Worm (Caenorhabditis elegans): ENCODE data around the gene T26A5.6.

Gene T26A5.6

DNA sequence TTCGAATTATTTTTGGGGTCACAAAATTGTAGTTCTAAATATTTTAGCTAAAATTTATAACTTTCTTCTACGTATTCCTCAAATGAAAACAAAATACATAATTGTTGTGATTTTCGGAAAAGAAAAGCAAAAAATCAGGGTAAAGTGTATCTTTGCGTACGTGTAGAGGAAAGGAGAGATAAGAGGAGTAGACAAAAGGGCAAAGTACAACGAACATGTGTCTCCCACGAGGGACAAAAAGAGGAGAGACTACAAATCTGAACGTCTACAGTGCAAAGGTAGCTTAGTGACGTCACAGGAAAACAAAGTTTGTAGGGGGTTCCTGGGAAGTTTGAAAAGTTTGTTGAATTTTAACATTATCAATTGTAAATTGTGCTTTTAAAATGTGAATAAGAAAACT lies 3.0 kb downstream of the T26A5.6 start:
- TF ChIP-seq hlh-30 (tag; optimal IDR thresholded peaks at IDR 0.05; ENCODE audit: insufficient read depth), result peak; percentile 18
- no peak for TF ChIP-seq ttx-3 (tag; optimal IDR thresholded peaks at IDR 0.05)
- no peak for TF ChIP-seq tbx-7 (tag; optimal IDR thresholded peaks at IDR 0.05)
- no peak for TF ChIP-seq ref-2 (tag; optimal IDR thresholded peaks at IDR 0.05)
- TF ChIP-seq elt-2 (tag; optimal IDR thresholded peaks at IDR 0.05), result peak; percentile 39
- no peak for TF ChIP-seq ceh-34 (tag; optimal IDR thresholded peaks at IDR 0.05)
- no peak for TF ChIP-seq hlh-15 (tag; optimal IDR thresholded peaks at IDR 0.05)

DNA sequence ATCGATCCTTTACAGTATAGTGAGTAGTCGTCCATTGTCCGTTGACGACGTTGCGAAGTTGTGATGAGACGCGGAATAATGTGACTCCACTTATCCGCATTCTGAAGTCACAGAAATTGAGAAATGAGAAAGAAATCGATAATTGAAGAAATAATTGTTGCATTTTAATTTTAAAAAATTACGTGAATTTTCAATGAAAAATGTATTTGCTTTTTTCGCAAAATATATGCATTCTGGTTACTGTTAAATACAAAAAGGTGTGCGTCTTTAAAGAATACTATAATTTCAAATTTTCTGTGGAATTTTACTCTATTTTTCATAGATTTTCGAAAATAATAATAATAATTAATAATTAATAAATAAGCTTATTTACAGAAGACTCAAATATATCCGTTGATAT lies 3.7 kb downstream of the T26A5.6 start, which contains the start of gene let-721:
let-721 (minus strand) TSS at position 101 of the 400 bp plus-strand sequence.
- no peak for TF ChIP-seq ceh-45 (GFP tag; IDR thresholded peaks at IDR 0.05)
- TF ChIP-seq ceh-22 (tag; optimal IDR thresholded peaks at IDR 0.05), result no peak
- TF ChIP-seq unc-42 (tag; optimal IDR thresholded peaks at IDR 0.05), result no peak
- TF ChIP-seq pax-1 (tag; optimal IDR thresholded peaks at IDR 0.05), result no peak
- TF ChIP-seq zip-5 (tag; optimal IDR thresholded peaks at IDR 0.05), result no peak
- no peak for TF ChIP-seq sox-4 (tag; optimal IDR thresholded peaks at IDR 0.05)
- no peak for TF ChIP-seq mec-3 (tag; optimal IDR thresholded peaks at IDR 0.05; ENCODE audit: borderline replicate concordance)
- no peak for TF ChIP-seq ceh-19 (GFP tag; optimal IDR thresholded peaks at IDR 0.05)
- no peak for TF ChIP-seq C38D4.7 (GFP tag; optimal IDR thresholded peaks at IDR 0.05)

ce11 chrIII:6444335-6444734 lies 6.2 kb downstream of the T26A5.6 start, which contains the start of gene C05D11.13:
C05D11.13 (minus strand) TSS chrIII:6444586.
- no peak for TF ChIP-seq nhr-11 (tag; optimal IDR thresholded peaks at IDR 0.05)
- peak; percentile 16 for TF ChIP-seq tbx-2 (tag; optimal IDR thresholded peaks at IDR 0.05)
- TF ChIP-seq nfya-1 (tag; optimal IDR thresholded peaks at IDR 0.05), result peak; percentile 6
- peak; percentile 4 for TF ChIP-seq unc-86 (tag; optimal IDR thresholded peaks at IDR 0.05)
- peak; percentile 28 for TF ChIP-seq ref-2 (tag; optimal IDR thresholded peaks at IDR 0.05)
- no peak for TF ChIP-seq ceh-30 (tag; optimal IDR thresholded peaks at IDR 0.05)
- TF ChIP-seq unc-55 (GFP tag; optimal IDR thresholded peaks at IDR 0.05), result peak; percentile 41
- peak; percentile 30 for TF ChIP-seq elt-2 (tag; optimal IDR thresholded peaks at IDR 0.05)
- no peak for TF ChIP-seq ceh-24 (tag; optimal IDR thresholded peaks at IDR 0.05)

ce11 chrIII:6442305-6443125 lies 8.0 kb downstream of the T26A5.6 start, which contains the start of gene mel-32:
mel-32 (minus strand) TSS chrIII:6443000.
- TF ChIP-seq elt-2 (tag; optimal IDR thresholded peaks at IDR 0.05) (peak; percentile 61), ceh-30 (tag; optimal IDR thresholded peaks at IDR 0.05) (no peak), ceh-48 (tag; optimal IDR thresholded peaks at IDR 0.05) (no peak)

ce11 chrIII:6439854-6440253 lies 10.6 kb downstream of the T26A5.6 start:
- TF ChIP-seq ceh-14 (tag; optimal IDR thresholded peaks at IDR 0.05) (no peak), hlh-13 (GFP tag; optimal IDR thresholded peaks at IDR 0.05) (no peak), dve-1 (tag; optimal IDR thresholded peaks at IDR 0.05) (no peak), ceh-2 (tag; optimal IDR thresholded peaks at IDR 0.05) (no peak), ceh-34 (tag; optimal IDR thresholded peaks at IDR 0.05) (no peak), fax-1 (tag; optimal IDR thresholded peaks at IDR 0.05) (no peak), syd-9 (tag; optimal IDR thresholded peaks at IDR 0.05) (no peak), ceh-31 (tag; optimal IDR thresholded peaks at IDR 0.05) (no peak), C08G9.2 (tag; optimal IDR thresholded peaks at IDR 0.05) (no peak), odd-2 (tag; optimal IDR thresholded peaks at IDR 0.05) (no peak), ceh-45 (GFP tag; IDR thresholded peaks at IDR 0.05) (no peak), madf-2 (tag; optimal IDR thresholded peaks at IDR 0.05) (no peak), pag-3 (tag; optimal IDR thresholded peaks at IDR 0.05; ENCODE audit: borderline replicate concordance) (no peak), hlh-15 (tag; optimal IDR thresholded peaks at IDR 0.05) (no peak), ama-1 (optimal IDR thresholded peaks at IDR 0.05) (no peak), lim-6 (tag; optimal IDR thresholded peaks at IDR 0.05) (no peak), ceh-6 (GFP tag; optimal IDR thresholded peaks at IDR 0.05) (no peak), pax-1 (tag; optimal IDR thresholded peaks at IDR 0.05) (no peak), unc-42 (tag; optimal IDR thresholded peaks at IDR 0.05) (no peak), F13H6.1 (tag; optimal IDR thresholded peaks at IDR 0.05) (no peak)

Data from whole organism, late embryonic.